Fruit fly (Drosophila melanogaster) whole organism: ENCODE measurements around the gene CG44532.

Experiments
- CG8478 ChIP-seq: fragments of >200 bp; optimal IDR thresholded peaks from 2 replicates; lab custom pipeline; 2018; ENCODE audit warnings: inconsistent platforms
- Dll ChIP-seq: fragments of >200 bp; optimal IDR thresholded peaks from 2 replicates; lab custom pipeline; 2017
- EcR ChIP-seq, 2 experiments: fragments of >200 bp; optimal IDR thresholded peaks; 2 replicates each; lab custom pipeline; 2017; ENCODE audit warnings: missing biosample characterization in 2 of 2, missing genetic modification characterization in 2 of 2, missing genetic modification reagents in 2 of 2
- pan ChIP-seq: fragments of >200 bp; optimal IDR thresholded peaks from 2 replicates; lab custom pipeline; 2017
- psq ChIP-seq: fragments of >200 bp; optimal IDR thresholded peaks from 2 replicates; lab custom pipeline; 2017
- usp ChIP-seq: fragments of >200 bp; optimal IDR thresholded peaks from 2 replicates; lab custom pipeline; 2017; ENCODE audit warnings: missing biosample characterization, missing genetic modification characterization, mixed read lengths

CG44532 gene

DNA sequence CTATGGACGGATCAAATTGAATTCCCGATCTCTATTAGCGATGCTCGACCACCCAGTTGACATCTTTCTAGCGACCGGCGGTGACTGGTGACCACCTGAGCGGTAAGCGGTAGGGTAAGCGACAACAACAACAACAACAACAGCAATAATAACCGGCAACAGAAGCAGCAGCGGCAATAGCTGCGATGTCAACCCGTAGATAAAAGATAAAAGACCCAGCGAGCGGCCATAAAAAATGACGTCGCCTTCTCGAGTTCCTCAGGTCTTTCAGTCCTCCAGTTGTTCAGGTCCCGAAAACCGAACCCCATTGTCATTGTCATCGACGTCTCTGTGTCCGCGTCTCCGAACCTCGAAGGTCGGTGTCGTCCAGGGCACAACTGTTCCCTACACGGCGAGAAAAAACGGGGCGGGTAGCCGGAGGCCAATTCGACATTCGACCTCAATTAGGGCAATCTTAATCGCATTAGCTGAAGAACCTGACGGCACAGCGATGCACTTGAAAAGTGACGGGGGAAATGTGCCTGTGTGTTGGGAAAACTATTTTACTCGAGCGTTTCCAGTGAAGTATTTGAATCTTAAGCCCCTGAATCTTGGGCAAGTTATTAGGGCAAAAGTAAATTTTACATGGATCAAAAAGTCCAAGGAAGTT lies 29.2 kb upstream of the CG44532 start:
- TF ChIP-seq pan, result no peak
- TF ChIP-seq usp (GFP tag; lab: Kevin White, UChicago), result no peak
- no peak for TF ChIP-seq EcR (GFP tag; optimal IDR thresholded peaks at IDR 0.05; lab: Kevin White, UChicago)
- no peak for TF ChIP-seq CG8478 (lab: Kevin White, UChicago)
- no peak for TF ChIP-seq Dll (lab: Kevin White, UChicago)
- TF ChIP-seq psq (lab: Kevin White, UChicago), result no peak

DNA sequence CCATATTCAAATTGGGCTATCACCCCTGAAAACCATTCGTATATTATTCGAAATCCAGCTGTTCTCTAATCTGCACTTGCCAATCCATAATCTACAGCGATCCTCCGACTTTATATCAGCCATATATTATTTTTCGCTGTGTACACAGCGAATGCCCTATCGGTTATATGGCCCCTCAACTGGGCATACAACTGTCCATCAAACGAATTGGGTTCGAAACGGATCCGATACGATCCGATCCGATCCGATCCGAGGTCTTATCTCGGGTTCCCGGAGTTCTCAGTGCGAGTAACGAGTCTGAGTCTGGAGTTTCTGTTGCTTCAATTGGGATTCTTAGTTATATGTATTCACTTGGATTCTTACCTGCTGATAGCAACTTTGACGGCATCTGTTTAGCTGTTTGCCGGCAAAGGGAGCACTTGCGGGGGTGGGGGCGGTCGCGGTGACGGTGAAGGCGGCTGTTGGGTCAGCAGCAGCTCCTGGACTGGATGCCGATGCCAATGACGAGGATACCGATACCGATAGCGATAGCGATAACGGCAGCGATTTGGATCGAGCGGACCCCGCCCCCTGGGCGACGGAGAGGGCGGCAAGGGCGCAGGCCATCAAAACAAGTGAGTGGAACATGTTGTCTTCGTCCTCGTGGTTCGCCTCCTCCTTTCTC lies 28.2 kb upstream of the CG44532 start:
- TF ChIP-seq usp (GFP tag; lab: Kevin White, UChicago) (no peak), CG8478 (lab: Kevin White, UChicago) (no peak)

- TF ChIP-seq pan (no peak), EcR (GFP tag; optimal IDR thresholded peaks at IDR 0.05; lab: Kevin White, UChicago) (no peak), CG8478 (lab: Kevin White, UChicago) (no peak), psq (lab: Kevin White, UChicago) (no peak), Dll (lab: Kevin White, UChicago) (no peak), usp (GFP tag; lab: Kevin White, UChicago) (no peak)
Measured at dm6 chrX:9134241-9134849, 27.5 kb upstream of the CG44532 start.

DNA sequence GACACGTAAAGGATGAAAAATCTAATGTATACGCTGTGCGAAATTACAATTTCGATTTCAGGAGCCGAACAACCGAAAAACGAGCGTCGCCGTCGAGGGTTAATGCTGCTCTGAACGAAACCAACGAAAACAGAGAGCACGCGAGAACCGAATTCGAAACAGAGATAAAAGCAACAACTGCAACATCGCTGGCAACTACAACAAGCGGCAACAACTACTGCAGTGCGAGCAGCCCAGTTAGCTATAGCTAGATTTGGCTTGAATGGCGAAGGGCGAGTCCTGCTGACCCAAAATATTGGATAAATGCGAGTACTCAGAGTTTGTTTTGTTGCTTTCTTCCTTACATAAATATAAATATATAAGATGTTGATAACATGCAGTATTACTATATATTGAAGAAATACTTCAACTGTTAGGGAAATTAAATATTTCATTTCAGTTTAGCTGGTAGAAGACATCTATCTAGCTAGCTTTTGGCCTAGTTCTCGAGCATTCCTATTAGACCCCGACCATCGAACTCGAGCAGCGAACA lies 26.9 kb upstream of the CG44532 start, which contains the start of gene fend:
TSS of gene fend (minus strand) at position 178 of the 532 bp plus-strand sequence.
- no peak for TF ChIP-seq psq (lab: Kevin White, UChicago)
- TF ChIP-seq usp (GFP tag; lab: Kevin White, UChicago), result no peak
- no peak for TF ChIP-seq pan
- no peak for TF ChIP-seq Dll (lab: Kevin White, UChicago)
- no peak for TF ChIP-seq EcR (GFP tag; optimal IDR thresholded peaks at IDR 0.05; lab: Kevin White, UChicago)
- no peak for TF ChIP-seq CG8478 (lab: Kevin White, UChicago)

DNA sequence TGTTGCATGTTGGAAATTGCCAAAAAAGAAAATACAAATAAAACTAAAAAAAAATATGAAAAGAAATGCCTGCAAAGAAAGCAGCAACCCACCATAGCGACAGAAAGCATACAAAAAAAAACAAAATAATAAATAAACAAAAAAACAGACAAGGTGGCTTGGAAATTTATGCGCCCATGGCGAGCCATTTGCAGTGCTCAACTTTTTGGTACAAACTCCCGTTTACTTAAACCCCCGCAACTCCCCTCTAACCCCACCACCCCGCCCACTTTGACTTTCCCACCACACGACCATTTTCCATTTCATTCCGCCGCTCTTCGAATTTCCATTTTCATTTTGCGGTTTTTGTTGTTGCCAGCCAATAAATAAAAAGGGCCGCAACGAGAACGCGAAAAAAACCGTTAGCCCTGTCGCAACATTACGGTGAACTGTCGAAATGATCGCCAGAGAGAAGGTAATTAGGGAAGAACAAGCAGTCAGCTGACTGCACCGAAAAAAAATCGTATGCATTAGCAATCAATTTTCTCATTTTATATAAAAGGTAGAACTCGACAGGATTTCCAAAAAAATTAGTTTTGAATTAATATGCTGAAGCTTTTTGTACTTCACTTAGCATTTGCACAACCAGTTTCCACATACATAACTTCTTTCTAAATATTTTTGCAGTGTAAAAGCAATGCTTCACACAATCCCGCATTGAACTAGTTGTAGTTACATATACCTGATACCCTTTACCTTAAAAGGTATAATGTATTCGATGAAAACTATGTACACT lies 24.9 kb upstream of the CG44532 start:
- TF ChIP-seq EcR (GFP tag; optimal IDR thresholded peaks at IDR 0.05; lab: Kevin White, UChicago) (no peak), Dll (lab: Kevin White, UChicago) (no peak), psq (lab: Kevin White, UChicago) (no peak), CG8478 (lab: Kevin White, UChicago) (no peak), usp (GFP tag; lab: Kevin White, UChicago) (no peak)

DNA sequence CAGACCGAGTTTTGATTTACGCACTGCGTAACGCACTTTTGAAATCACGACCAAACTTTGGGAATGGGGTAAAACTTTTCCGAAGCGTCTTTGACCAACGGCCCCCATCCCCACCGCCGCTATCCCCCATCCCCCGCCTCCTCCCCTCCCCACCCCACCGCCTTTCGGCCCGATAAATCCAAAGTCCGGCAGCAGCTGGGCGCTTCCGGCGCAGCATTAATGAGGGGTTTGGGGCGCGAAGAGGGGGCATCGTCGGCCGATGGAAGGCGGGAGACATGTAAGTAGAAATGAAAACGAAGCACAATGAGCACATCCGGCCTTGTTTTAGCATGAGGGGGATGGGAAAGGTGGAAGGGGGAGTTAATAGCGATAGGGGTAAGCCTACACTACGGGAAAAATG lies 22.8 kb upstream of the CG44532 start:
- no peak for TF ChIP-seq usp (GFP tag; lab: Kevin White, UChicago)
- TF ChIP-seq pan, result no peak
- no peak for TF ChIP-seq psq (lab: Kevin White, UChicago)
- TF ChIP-seq CG8478 (lab: Kevin White, UChicago), result no peak
- TF ChIP-seq Dll (lab: Kevin White, UChicago), result no peak
- no peak for TF ChIP-seq EcR (GFP tag; optimal IDR thresholded peaks at IDR 0.05; lab: Kevin White, UChicago)

- TF ChIP-seq pan, result no peak
- no peak for TF ChIP-seq CG8478 (lab: Kevin White, UChicago)
- no peak for TF ChIP-seq psq (lab: Kevin White, UChicago)
- TF ChIP-seq usp (GFP tag; lab: Kevin White, UChicago), result no peak
Measured at dm6 chrX:9141219-9141618, 20.7 kb upstream of the CG44532 start.

- TF ChIP-seq usp (GFP tag; lab: Kevin White, UChicago) (no peak), CG8478 (lab: Kevin White, UChicago) (no peak)
Measured at dm6 chrX:9142224-9142802, 19.6 kb upstream of the CG44532 start, which contains the start of gene CG7065. Gene CG7065 (plus strand): TSS chrX:9142493.

dm6 chrX:9148989-9149522 lies 12.8 kb upstream of the CG44532 start, which contains the start of the genes fh and Bap111:
Gene fh (minus strand): TSS chrX:9149071.
Gene Bap111 (plus strand): TSS chrX:9149309.
- TF ChIP-seq usp (GFP tag; lab: Kevin White, UChicago) (no peak), pan (no peak)

- TF ChIP-seq EcR (GFP tag; optimal IDR thresholded peaks at IDR 0.05; lab: Kevin White, UChicago), result no peak
- TF ChIP-seq pan, result no peak
- no peak for TF ChIP-seq usp (GFP tag; lab: Kevin White, UChicago)
- TF ChIP-seq psq (lab: Kevin White, UChicago), result no peak
- no peak for TF ChIP-seq CG8478 (lab: Kevin White, UChicago)
- no peak for TF ChIP-seq Dll (lab: Kevin White, UChicago)
Measured at dm6 chrX:9152127-9152598, 9.7 kb upstream of the CG44532 start.

- no peak for TF ChIP-seq usp (GFP tag; lab: Kevin White, UChicago)
- no peak for TF ChIP-seq Dll (lab: Kevin White, UChicago)
- no peak for TF ChIP-seq EcR (GFP tag; optimal IDR thresholded peaks at IDR 0.05; lab: Kevin White, UChicago)
- no peak for TF ChIP-seq CG8478 (lab: Kevin White, UChicago)
- TF ChIP-seq psq (lab: Kevin White, UChicago), result no peak
Measured at dm6 chrX:9155134-9155533, 6.8 kb upstream of the CG44532 start.
